Worm (Caenorhabditis elegans): ENCODE results near the gene C32D5.8.

The C32D5.8 gene

ce11 chrII:6376693-6377092, 30.9 kb upstream of the C32D5.8 start:
- TF ChIP-seq nhr-6 (tag; optimal IDR thresholded peaks at IDR 0.05) = no peak
- no peak for TF ChIP-seq lin-13 (GFP tag; optimal IDR thresholded peaks at IDR 0.05)
- no peak for TF ChIP-seq C34F6.9 (tag; optimal IDR thresholded peaks at IDR 0.05)
- no peak for TF ChIP-seq blmp-1 (tag; optimal IDR thresholded peaks at IDR 0.05; ENCODE audit: insufficient read depth)
- no peak for TF ChIP-seq skn-1 (tag; optimal IDR thresholded peaks at IDR 0.05)

DNA sequence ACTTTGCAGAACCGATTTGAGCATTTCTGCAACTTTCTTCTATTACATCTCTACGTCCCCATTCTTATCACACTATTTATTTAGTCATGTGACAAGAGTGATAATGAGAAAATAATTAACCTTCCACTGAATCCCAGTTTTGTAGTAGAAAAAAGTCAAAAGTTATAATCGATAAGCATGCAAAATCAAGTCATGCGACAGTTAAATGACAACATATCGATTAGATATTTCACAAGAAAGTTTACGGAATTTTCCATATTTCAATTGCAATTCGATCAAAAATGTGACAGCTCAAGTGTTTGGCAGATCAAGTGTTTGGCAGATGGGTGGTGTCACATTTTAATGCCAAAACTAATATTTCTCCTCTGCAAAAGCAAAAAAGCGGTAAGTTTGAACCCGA, 28.9 kb upstream of the C32D5.8 start:
- TF ChIP-seq peb-1 (tag; optimal IDR thresholded peaks at IDR 0.05) (no peak), nhr-23 (tag; optimal IDR thresholded peaks at IDR 0.05) (no peak), gmeb-1 (tag; optimal IDR thresholded peaks at IDR 0.05) (peak; percentile 18), lin-39 (tag; optimal IDR thresholded peaks at IDR 0.05) (no peak), lin-11 (tag; optimal IDR thresholded peaks at IDR 0.05) (no peak), snpc-4 (tag; optimal IDR thresholded peaks at IDR 0.05) (no peak), fos-1 (tag; optimal IDR thresholded peaks at IDR 0.05) (peak; percentile 43), ama-1 (optimal IDR thresholded peaks at IDR 0.05) (peak; percentile 40), skn-1 (tag; optimal IDR thresholded peaks at IDR 0.05) (no peak), elt-1 (tag; optimal IDR thresholded peaks at IDR 0.05) (no peak), unc-55 (GFP tag; optimal IDR thresholded peaks at IDR 0.05) (no peak), egl-27 (tag; optimal IDR thresholded peaks at IDR 0.05) (no peak), sma-3 (GFP tag; optimal IDR thresholded peaks at IDR 0.05) (no peak), nhr-129 (tag; optimal IDR thresholded peaks at IDR 0.05) (peak; percentile 24), lsy-2 (tag; optimal IDR thresholded peaks at IDR 0.05) (peak in 1 of 2 experiments; percentile 13), crh-2 (tag; optimal IDR thresholded peaks at IDR 0.05) (peak; percentile 40)

- no peak for TF ChIP-seq elt-1 (tag; optimal IDR thresholded peaks at IDR 0.05)
- TF ChIP-seq sem-4 (tag; optimal IDR thresholded peaks at IDR 0.05) = no peak
- no peak for TF ChIP-seq dmd-4 (tag; optimal IDR thresholded peaks at IDR 0.05)
- no peak for TF ChIP-seq ama-1 (optimal IDR thresholded peaks at IDR 0.05)
- no peak for TF ChIP-seq ceh-82 (tag; optimal IDR thresholded peaks at IDR 0.05)
- no peak for TF ChIP-seq lsy-2 (tag; optimal IDR thresholded peaks at IDR 0.05)
- no peak for TF ChIP-seq Y55F3AM.14 (GFP tag; optimal IDR thresholded peaks at IDR 0.05)
- TF ChIP-seq C34F6.9 (tag; optimal IDR thresholded peaks at IDR 0.05) = no peak
- no peak for TF ChIP-seq unc-62 (GFP tag; optimal IDR thresholded peaks at IDR 0.05)
- TF ChIP-seq mab-5 (tag; optimal IDR thresholded peaks at IDR 0.05) = no peak
- TF ChIP-seq nhr-129 (tag; optimal IDR thresholded peaks at IDR 0.05) = no peak
- no peak for TF ChIP-seq blmp-1 (tag; optimal IDR thresholded peaks at IDR 0.05; ENCODE audit: insufficient read depth)
- no peak for TF ChIP-seq F13H6.1 (tag; optimal IDR thresholded peaks at IDR 0.05)
- no peak for TF ChIP-seq snpc-4 (tag; optimal IDR thresholded peaks at IDR 0.05)
These were observed 27.6 kb upstream of the C32D5.8 start for ce11 chrII:6373361-6373760.

ce11 chrII:6371003-6371402, 25.2 kb upstream of the C32D5.8 start, which contains the start of gene lin-23:
Gene lin-23, plus strand, starts transcription at chrII:6371303.
- no peak for TF ChIP-seq mab-5 (tag; optimal IDR thresholded peaks at IDR 0.05)
- TF ChIP-seq ztf-1 (GFP tag; conservative IDR thresholded peaks at IDR 0.05) = no peak
- TF ChIP-seq lin-39 (tag; optimal IDR thresholded peaks at IDR 0.05) = no peak
- no peak for TF ChIP-seq skn-1 (tag; optimal IDR thresholded peaks at IDR 0.05)
- no peak for TF ChIP-seq nhr-11 (tag; optimal IDR thresholded peaks at IDR 0.05)
- no peak for TF ChIP-seq lin-13 (GFP tag; optimal IDR thresholded peaks at IDR 0.05)
- TF ChIP-seq zag-1 (tag; optimal IDR thresholded peaks at IDR 0.05) = no peak
- TF ChIP-seq nhr-23 (tag; optimal IDR thresholded peaks at IDR 0.05) = no peak
- TF ChIP-seq R02D3.7 (tag; optimal IDR thresholded peaks at IDR 0.05) = no peak
- no peak for TF ChIP-seq lin-11 (tag; optimal IDR thresholded peaks at IDR 0.05)
- no peak for TF ChIP-seq alr-1 (tag; optimal IDR thresholded peaks at IDR 0.05)
- no peak for TF ChIP-seq ceh-82 (tag; optimal IDR thresholded peaks at IDR 0.05)
- TF ChIP-seq sma-3 (GFP tag; optimal IDR thresholded peaks at IDR 0.05) = no peak
- TF ChIP-seq nhr-25 (tag; optimal IDR thresholded peaks at IDR 0.05) = no peak

DNA sequence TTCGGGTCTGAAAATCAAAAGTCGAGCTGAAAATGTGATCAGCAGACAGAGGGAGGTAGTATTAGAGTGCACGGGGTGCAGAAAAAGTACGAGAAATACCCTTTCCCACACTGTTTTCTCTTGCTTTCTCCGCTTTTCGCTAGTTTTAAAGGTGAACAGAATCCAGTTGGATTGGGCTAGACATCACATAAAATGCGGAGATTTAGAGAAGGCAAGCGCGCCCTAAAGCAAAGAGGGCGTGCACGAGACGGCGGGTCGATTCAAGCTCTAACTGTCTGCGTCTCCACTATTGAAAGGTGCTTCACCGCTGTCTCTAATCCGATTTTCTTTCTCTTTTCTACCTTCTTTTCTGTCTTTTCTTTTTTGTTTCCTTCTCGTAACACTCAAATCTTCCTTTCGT, 24.3 kb upstream of the C32D5.8 start:
- TF ChIP-seq C34F6.9 (tag; optimal IDR thresholded peaks at IDR 0.05) (peak; percentile 93), mbf-1 (tag; optimal IDR thresholded peaks at IDR 0.05) (no peak), mab-5 (tag; optimal IDR thresholded peaks at IDR 0.05) (peak; percentile 71), ceh-16 (tag; optimal IDR thresholded peaks at IDR 0.05) (no peak), F13H6.1 (tag; optimal IDR thresholded peaks at IDR 0.05) (peak; percentile 88), sma-3 (GFP tag; optimal IDR thresholded peaks at IDR 0.05) (peak; percentile 80), ceh-82 (tag; optimal IDR thresholded peaks at IDR 0.05) (no peak), sma-9 (GFP tag; optimal IDR thresholded peaks at IDR 0.05) (peak; percentile 90), sma-9 (tag; optimal IDR thresholded peaks at IDR 0.05) (no peak), nhr-10 (tag; optimal IDR thresholded peaks at IDR 0.05) (no peak), nhr-25 (tag; optimal IDR thresholded peaks at IDR 0.05) (peak; percentile 79), crh-2 (tag; optimal IDR thresholded peaks at IDR 0.05) (peak; percentile 88), unc-55 (GFP tag; optimal IDR thresholded peaks at IDR 0.05) (peak; percentile 91), unc-39 (tag; optimal IDR thresholded peaks at IDR 0.05) (no peak), mdl-1 (tag; optimal IDR thresholded peaks at IDR 0.05) (peak; percentile 91 to 94), nhr-237 (tag; optimal IDR thresholded peaks at IDR 0.05) (peak; percentile 40), gmeb-1 (tag; optimal IDR thresholded peaks at IDR 0.05) (peak; percentile 77), egl-27 (tag; optimal IDR thresholded peaks at IDR 0.05) (peak; percentile 56), snpc-4 (tag; optimal IDR thresholded peaks at IDR 0.05) (peak; percentile 66), R02D3.7 (tag; optimal IDR thresholded peaks at IDR 0.05) (no peak), lin-39 (tag; optimal IDR thresholded peaks at IDR 0.05) (no peak), zag-1 (tag; optimal IDR thresholded peaks at IDR 0.05) (peak; percentile 56), nhr-21 (tag; optimal IDR thresholded peaks at IDR 0.05) (peak; percentile 81), ztf-1 (GFP tag; conservative IDR thresholded peaks at IDR 0.05) (no peak), lsy-2 (tag; optimal IDR thresholded peaks at IDR 0.05) (peak; percentile 66 to 88), elt-3 (tag; optimal IDR thresholded peaks at IDR 0.05) (no peak), blmp-1 (tag; optimal IDR thresholded peaks at IDR 0.05; ENCODE audit: insufficient read depth) (peak; percentile 92), nhr-6 (tag; optimal IDR thresholded peaks at IDR 0.05) (peak; percentile 22)
